Fruit fly (Drosophila melanogaster) whole organism, adult: ENCODE results near the gene CG6661.
A peak's percentile ranks its signal among the peaks of the same experiment; 100 is the strongest.

Experiments used
- CG14711 ChIP-seq: fragments of 200-800 bp; sonication (Bioruptor generic); optimal IDR thresholded peaks from 2 replicates; lab custom pipeline; 2018; ENCODE audit warnings: missing biosample characterization, mild to moderate bottlenecking, missing genetic modification characterization, moderate library complexity
- CG33017 ChIP-seq: fragments of 200-800 bp; sonication (Bioruptor generic); optimal IDR thresholded peaks from 2 replicates; lab custom pipeline; 2018; ENCODE audit warnings: missing biosample characterization, mild to moderate bottlenecking, missing genetic modification characterization, moderate library complexity
- CG7101 ChIP-seq: fragments of 200-800 bp; sonication (Bioruptor generic); optimal IDR thresholded peaks from 2 replicates; lab custom pipeline; 2018; ENCODE audit warnings: missing biosample characterization, mild to moderate bottlenecking, missing genetic modification characterization, moderate library complexity
- Mnt ChIP-seq: fragments of 200-800 bp; sonication (Bioruptor generic); optimal IDR thresholded peaks from 2 replicates; lab custom pipeline; 2016; ENCODE audit warnings: missing biosample characterization, mild to moderate bottlenecking, missing genetic modification characterization
- bab1 ChIP-seq: fragments of 200-800 bp; sonication (Bioruptor generic); optimal IDR thresholded peaks from 3 replicates; lab custom pipeline; 2019; ENCODE audit warnings: missing biosample characterization, mild to moderate bottlenecking, missing genetic modification characterization, moderate library complexity

- TF ChIP-seq CG7101 (tag; lab: Kevin White, UChicago) (peak; percentile 99), bab1 (GFP tag; lab: Kevin White, UChicago) (peak; percentile 94), Mnt (GFP tag; lab: Kevin White, UChicago) (peak; percentile 99), CG14711 (tag; lab: Kevin White, UChicago) (peak; percentile 97), CG33017 (tag; lab: Kevin White, UChicago) (peak; percentile 99)
Measured at dm6 chr3L:14004963-14005458, 29.6 kb upstream of the CG6661 start.
